Fruit fly (Drosophila melanogaster) whole organism, pupa: ENCODE data around the gene CG34174.

Experiments
- CG10348 ChIP-seq: fragments of 200-800 bp; sonication (Bioruptor generic); IDR thresholded peaks from 2 replicates; pipeline ENCODE4 v1.3.6; 2022; ENCODE audit warnings: missing biosample characterization, missing genetic modification characterization
- CG12605 ChIP-seq: fragments of 200-800 bp; sonication (Bioruptor generic); IDR thresholded peaks from 2 replicates; pipeline ENCODE4 v1.3.6; 2022; ENCODE audit warnings: missing biosample characterization, missing genetic modification characterization
- CG14655 ChIP-seq: fragments of 200-800 bp; sonication (Bioruptor generic); optimal IDR thresholded peaks from 3 replicates; lab custom pipeline; 2017; ENCODE audit warnings: mild to moderate bottlenecking, missing biosample characterization, missing genetic modification reagents, missing genetic modification characterization
- CG17806 ChIP-seq: fragments of 200-800 bp; sonication (Bioruptor generic); optimal IDR thresholded peaks from 2 replicates; lab custom pipeline; 2018; ENCODE audit warnings: missing biosample characterization, mild to moderate bottlenecking, missing genetic modification characterization, moderate library complexity
- CG34367 ChIP-seq: fragments of 200-800 bp; sonication (Bioruptor generic); optimal IDR thresholded peaks from 2 replicates; lab custom pipeline; 2018; ENCODE audit warnings: missing biosample characterization, mild to moderate bottlenecking, missing genetic modification characterization
- CG4496 ChIP-seq: fragments of 200-800 bp; sonication (Bioruptor generic); IDR thresholded peaks from 3 replicates; pipeline ENCODE4 v1.3.6; 2022; ENCODE audit warnings: missing biosample characterization, missing genetic modification characterization
- CG9948 ChIP-seq: fragments of 200-800 bp; sonication (Bioruptor generic); optimal IDR thresholded peaks from 2 replicates; lab custom pipeline; 2018; ENCODE audit warnings: missing biosample characterization, mild to moderate bottlenecking, missing genetic modification characterization, moderate library complexity
- D1 ChIP-seq: fragments of 200-800 bp; sonication (Bioruptor generic); optimal IDR thresholded peaks from 2 replicates; lab custom pipeline; 2018; ENCODE audit warnings: missing biosample characterization, mild to moderate bottlenecking, missing genetic modification characterization, moderate library complexity
- EcR ChIP-seq: fragments of 200-800 bp; sonication (Bioruptor generic); optimal IDR thresholded peaks from 3 replicates; lab custom pipeline; 2019; ENCODE audit warnings: missing biosample characterization, missing genetic modification characterization, mild to moderate bottlenecking, moderate library complexity, missing genetic modification reagents
- Pif1A ChIP-seq: fragments of 200-800 bp; sonication (Bioruptor generic); optimal IDR thresholded peaks from 3 replicates; lab custom pipeline; 2016; ENCODE audit warnings: missing biosample characterization, missing genetic modification characterization
- Pif1B ChIP-seq: fragments of 200-800 bp; sonication (Bioruptor generic); optimal IDR thresholded peaks from 3 replicates; lab custom pipeline; 2016; ENCODE audit warnings: missing biosample characterization, missing genetic modification characterization
- Snoo ChIP-seq: fragments of 200-800 bp; sonication (Bioruptor generic); optimal IDR thresholded peaks from 3 replicates; lab custom pipeline; 2017; ENCODE audit warnings: missing biosample characterization, mild to moderate bottlenecking, missing genetic modification characterization, inconsistent platforms
- rn ChIP-seq: fragments of 200-800 bp; sonication (Bioruptor generic); IDR thresholded peaks from 2 replicates; pipeline ENCODE4 v1.3.6; 2022; ENCODE audit warnings: missing biosample characterization, missing genetic modification characterization

dm6 chr2L:2166958-2167707, 46.9 kb upstream of the CG34174 start:
- no peak for TF ChIP-seq Pif1A (GFP tag; lab: Kevin White, UChicago)
- TF ChIP-seq EcR: no peak
- TF ChIP-seq CG17806 (tag; lab: Kevin White, UChicago): peak; percentile 17
- no peak; the same call in 1 of the 2 replicates for TF ChIP-seq CG12605 (GFP tag; lab: Robert Waterston, UW)
- TF ChIP-seq CG14655 (GFP tag; lab: Kevin White, UChicago): peak; percentile 44
- no peak for TF ChIP-seq CG10348 (GFP tag; lab: Robert Waterston, UW)
- peak; percentile 36; the same call in 1 of the 3 replicates for TF ChIP-seq CG4496 (GFP tag; lab: Robert Waterston, UW)
- TF ChIP-seq rn (GFP tag; lab: Robert Waterston, UW): no peak
- TF ChIP-seq CG34367 (tag; lab: Kevin White, UChicago): no peak
- TF ChIP-seq Snoo: no peak
- TF ChIP-seq CG9948: peak; percentile 20
- no peak for TF ChIP-seq D1 (tag; lab: Kevin White, UChicago)
- TF ChIP-seq Pif1B (GFP tag; lab: Kevin White, UChicago): no peak
